Fruit fly (Drosophila melanogaster): ENCODE measurements around the gene CG14443.

The CG14443 gene

dm6 chrX:6615476-6615875, 18.3 kb upstream of the CG14443 start (continued):
- TF ChIP-seq Abd-B (GFP tag; optimal IDR thresholded peaks at IDR 0.05) = no peak
- TF ChIP-seq CG18011 (GFP tag; optimal IDR thresholded peaks at IDR 0.05) = no peak
- no peak for TF ChIP-seq D (optimal IDR thresholded peaks at IDR 0.05)
- peak; percentile 49 for TF ChIP-seq D (GFP tag; optimal IDR thresholded peaks at IDR 0.05)
- TF ChIP-seq fd3F (GFP tag; optimal IDR thresholded peaks at IDR 0.05) = no peak
- no peak for TF ChIP-seq CG18619 (GFP tag; optimal IDR thresholded peaks at IDR 0.05)
- no peak for TF ChIP-seq CG4328 (GFP tag; optimal IDR thresholded peaks at IDR 0.05)
- TF ChIP-seq CG6813 (GFP tag; optimal IDR thresholded peaks at IDR 0.05) = no peak
- no peak for TF ChIP-seq Aef1 (GFP tag; IDR thresholded peaks at IDR 0.05)
- peak; percentile 22 for TF ChIP-seq CG10654 (GFP tag; optimal IDR thresholded peaks at IDR 0.05)
- TF ChIP-seq Dll (GFP tag; IDR thresholded peaks at IDR 0.05; ENCODE audit: partially characterized antibody) = no peak
- TF ChIP-seq CG32532 (GFP tag; IDR thresholded peaks at IDR 0.05) = no peak
- TF ChIP-seq CG34376 (GFP tag; optimal IDR thresholded peaks at IDR 0.05) = no peak
- TF ChIP-seq peb (GFP tag; IDR thresholded peaks at IDR 0.05) = peak; percentile 44; the same call in 1 of the 2 replicates
- TF ChIP-seq HLH3B (GFP tag; IDR thresholded peaks at IDR 0.05) = peak; percentile 78
- no peak for TF ChIP-seq cad (GFP tag; optimal IDR thresholded peaks at IDR 0.05)
- no peak for TF ChIP-seq CG2875 (GFP tag; optimal IDR thresholded peaks at IDR 0.05)
- TF ChIP-seq esg (GFP tag; conservative IDR thresholded peaks at IDR 0.05) = peak; percentile 56
- 0 out of 2 replicates have a peak, but pooled peaks have one; percentile 26 for TF ChIP-seq CG5953 (GFP tag; IDR thresholded peaks at IDR 0.05)
- no peak for TF ChIP-seq CG10321 (GFP tag; IDR thresholded peaks at IDR 0.05)
- no peak for TF ChIP-seq abd-A (tag; optimal IDR thresholded peaks at IDR 0.05)
- TF ChIP-seq lbe (GFP tag; optimal IDR thresholded peaks at IDR 0.05) = no peak
- no peak for TF ChIP-seq CG16779 (GFP tag; IDR thresholded peaks at IDR 0.05)
- no peak for TF ChIP-seq jigr1 (GFP tag; IDR thresholded peaks at IDR 0.05)
- no peak for TF ChIP-seq bbx (GFP tag; IDR thresholded peaks at IDR 0.05; ENCODE audit: partially characterized antibody)
- no peak for TF ChIP-seq Scr (GFP tag; IDR thresholded peaks at IDR 0.05; ENCODE audit: partially characterized antibody)
- TF ChIP-seq Elba2 (GFP tag; optimal IDR thresholded peaks at IDR 0.05) = no peak
- no peak for TF ChIP-seq MBD-R2 (GFP tag; IDR thresholded peaks at IDR 0.05)
- TF ChIP-seq CG2120 (GFP tag; optimal IDR thresholded peaks at IDR 0.05) = no peak
- TF ChIP-seq al (GFP tag; IDR thresholded peaks at IDR 0.05) = no peak
- peak; percentile 53 for TF ChIP-seq dmrt11E (tag; optimal IDR thresholded peaks at IDR 0.05)
- TF ChIP-seq sr (GFP tag; IDR thresholded peaks at IDR 0.05) = no peak
- no peak for TF ChIP-seq cato (GFP tag; optimal IDR thresholded peaks at IDR 0.05; ENCODE audit: borderline replicate concordance)
- no peak for TF ChIP-seq MTF-1 (GFP tag; optimal IDR thresholded peaks at IDR 0.05; ENCODE audit: borderline replicate concordance)
- TF ChIP-seq BtbVII (GFP tag; optimal IDR thresholded peaks at IDR 0.05) = no peak
- TF ChIP-seq Side (GFP tag; optimal IDR thresholded peaks at IDR 0.05) = peak; percentile 38
- no peak for TF ChIP-seq Doc2 (GFP tag; IDR thresholded peaks at IDR 0.05)
- no peak for TF ChIP-seq CG15479 (GFP tag; optimal IDR thresholded peaks at IDR 0.05)
- TF ChIP-seq BEAF-32 (GFP tag; optimal IDR thresholded peaks at IDR 0.05) = no peak
- TF ChIP-seq CG34422 (GFP tag; IDR thresholded peaks at IDR 0.05) = peak; percentile 48; the same call in 2 of the 3 replicates
- TF ChIP-seq fu2 (GFP tag; optimal IDR thresholded peaks at IDR 0.05) = no peak
- peak; percentile 61 for TF ChIP-seq CoRest (tag; optimal IDR thresholded peaks at IDR 0.05)
- peak; percentile 78 for TF ChIP-seq Ets65A (GFP tag)
- TF ChIP-seq HLH54F (GFP tag; optimal IDR thresholded peaks at IDR 0.05) = no peak
- TF ChIP-seq CG12391 (tag; optimal IDR thresholded peaks at IDR 0.05) = peak; percentile 34
- no peak for TF ChIP-seq ash1 (GFP tag; optimal IDR thresholded peaks at IDR 0.05)
- no peak for TF ChIP-seq pb (GFP tag; optimal IDR thresholded peaks at IDR 0.05)
- TF ChIP-seq CG3995 (GFP tag; optimal IDR thresholded peaks at IDR 0.05) = no peak
- TF ChIP-seq stc (GFP tag; IDR thresholded peaks at IDR 0.05) = peak; percentile 39; the same call in 1 of the 2 replicates
- peak; percentile 29 for TF ChIP-seq Six4 (GFP tag; optimal IDR thresholded peaks at IDR 0.05)
- TF ChIP-seq Gsc (GFP tag; IDR thresholded peaks at IDR 0.05) = no peak; the same call in none of the 2 replicates
- TF ChIP-seq CG6683 (GFP tag; optimal IDR thresholded peaks at IDR 0.05) = no peak

All from whole organism, embryonic.